Worm (Caenorhabditis elegans) whole organism, late embryonic: ENCODE data around the gene F46C5.9.

Source experiments
- ama-1 ChIP-seq: fragments of 150-350 bp; optimal IDR thresholded peaks from 2 replicates; lab custom pipeline; 2014
- ceh-9 ChIP-seq: sonication (generic microtip); optimal IDR thresholded peaks from 2 replicates; lab custom pipeline; 2016; ENCODE audit warnings: mild to moderate bottlenecking, missing genetic modification characterization, inconsistent platforms, missing compliant biosample characterization
- dmd-4 ChIP-seq: sonication (generic microtip); optimal IDR thresholded peaks from 2 replicates; lab custom pipeline; 2016; ENCODE audit warnings: borderline replicate concordance, missing genetic modification characterization, missing compliant biosample characterization
- hlh-30 ChIP-seq: sonication (generic microtip); optimal IDR thresholded peaks from 2 replicates; lab custom pipeline; 2017; ENCODE audit warnings: antibody characterized with exemption, missing genetic modification characterization, missing compliant biosample characterization; ENCODE audit not compliant: insufficient read depth
- lim-6 ChIP-seq: sonication (generic microtip); optimal IDR thresholded peaks from 2 replicates; lab custom pipeline; 2016; ENCODE audit warnings: missing genetic modification characterization, missing compliant biosample characterization
- lin-11 ChIP-seq: fragments of 200-800 bp; sonication (Bioruptor generic); optimal IDR thresholded peaks from 2 replicates; lab custom pipeline; 2018; ENCODE audit warnings: mild to moderate bottlenecking, missing genetic modification characterization, missing compliant biosample characterization
- nhr-232 ChIP-seq: sonication (generic microtip); optimal IDR thresholded peaks from 2 replicates; lab custom pipeline; 2016; ENCODE audit warnings: missing genetic modification characterization, missing compliant biosample characterization
- pag-3 ChIP-seq: sonication (generic microtip); optimal IDR thresholded peaks from 2 replicates; lab custom pipeline; 2016; ENCODE audit warnings: missing compliant biosample characterization, missing genetic modification characterization, borderline replicate concordance
- pha-4 ChIP-seq: fragments of 150-350 bp; optimal IDR thresholded peaks from 2 replicates; lab custom pipeline; 2018; ENCODE audit warnings: missing biosample characterization, missing genetic modification reagents, missing genetic modification characterization
- ref-2 ChIP-seq: sonication (generic microtip); optimal IDR thresholded peaks from 2 replicates; lab custom pipeline; 2016; ENCODE audit warnings: missing genetic modification characterization, missing compliant biosample characterization
- rnt-1 ChIP-seq: sonication (generic microtip); optimal IDR thresholded peaks from 2 replicates; lab custom pipeline; 2016; ENCODE audit warnings: missing genetic modification characterization, missing compliant biosample characterization
- sox-4 ChIP-seq: sonication (generic microtip); optimal IDR thresholded peaks from 2 replicates; lab custom pipeline; 2017; ENCODE audit warnings: mild to moderate bottlenecking, missing genetic modification characterization, inconsistent platforms, missing compliant biosample characterization

DNA sequence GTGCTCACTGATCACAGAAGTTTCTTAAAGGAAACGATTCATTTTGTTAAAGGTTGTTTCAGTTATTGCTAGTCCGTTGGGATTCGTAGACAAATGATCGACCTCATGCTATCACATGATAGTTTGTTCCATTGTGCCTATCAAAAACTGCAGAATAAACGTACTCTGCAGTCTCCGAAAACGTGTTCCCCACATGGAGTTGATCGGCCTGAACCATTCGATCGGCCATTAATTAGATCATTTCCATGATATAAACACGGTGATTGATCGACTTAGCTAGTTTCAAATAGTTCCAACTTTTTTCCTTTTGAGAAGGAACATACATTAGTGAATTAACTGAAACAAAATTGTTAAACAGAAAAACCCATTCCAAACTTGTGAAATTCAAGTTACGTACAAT is 12.2 kb upstream of the F46C5.9 start:
- TF ChIP-seq pag-3 (tag; lab: Kevin White, UChicago), result no peak
- no peak for TF ChIP-seq pha-4
- no peak for TF ChIP-seq dmd-4 (tag; lab: Kevin White, UChicago)
- no peak for TF ChIP-seq ama-1 (lab: Kevin White, UChicago)
- no peak for TF ChIP-seq lin-11
- TF ChIP-seq sox-4, result no peak
- no peak for TF ChIP-seq lim-6 (tag; lab: Kevin White, UChicago)
- no peak for TF ChIP-seq hlh-30 (tag; lab: Kevin White, UChicago)
- no peak for TF ChIP-seq nhr-232 (tag; lab: Kevin White, UChicago)
- TF ChIP-seq ceh-9 (tag; lab: Kevin White, UChicago), result no peak
- no peak for TF ChIP-seq ref-2 (tag; lab: Kevin White, UChicago)
- no peak for TF ChIP-seq rnt-1 (tag; lab: Kevin White, UChicago)
